ENCODE assay signal across 3 worm cellular contexts in the genomic region with DNA sequence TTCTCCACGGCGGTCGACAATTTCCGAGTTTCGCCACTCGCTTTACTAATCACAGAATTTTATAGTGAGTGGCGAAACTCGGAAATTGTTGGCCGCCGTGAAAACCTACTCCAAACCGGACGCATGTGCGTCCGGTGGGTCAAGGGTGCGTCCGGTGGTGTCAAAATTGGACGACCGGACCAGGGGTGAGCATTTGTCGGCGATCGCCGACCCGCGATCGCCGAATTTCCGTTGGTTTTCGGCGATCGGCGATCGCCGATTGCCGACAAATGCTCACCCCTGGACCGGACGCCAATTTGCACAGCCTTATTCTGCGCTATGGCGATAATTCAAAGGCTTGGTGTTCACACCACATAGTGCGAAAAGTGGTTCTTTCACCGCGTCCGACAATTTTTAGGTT.
A peak's percentile ranks its signal among the peaks of the same experiment; 100 is the strongest.
TF ChIP-seq lines count a peak whose summit lies in the region.

No protein-coding gene starts in this region.

TF ChIP-seq in whole organism, L4 larva, 104 proteins besides CTCF, POLR2A, EP300 and RAD21:
- no peak for TF ChIP-seq hlh-11 (tag; optimal IDR thresholded peaks at IDR 0.05; lab: Kevin White, UChicago)
- TF ChIP-seq unc-130 (GFP tag; optimal IDR thresholded peaks at IDR 0.05; lab: Kevin White, UChicago) = no peak
- TF ChIP-seq set-16 (GFP tag; IDR thresholded peaks at IDR 0.05; lab: Robert Waterston, UW) = peak; percentile 86
- no peak for TF ChIP-seq D1046.2 (GFP tag; IDR thresholded peaks at IDR 0.05; lab: Robert Waterston, UW)
- TF ChIP-seq aly-2 (tag; optimal IDR thresholded peaks at IDR 0.05; lab: Kevin White, UChicago) = no peak
- TF ChIP-seq ceh-28 (tag; optimal IDR thresholded peaks at IDR 0.05; lab: Kevin White, UChicago) = no peak
- 0 out of 2 replicates have a peak, but pooled peaks have one; percentile 10 for TF ChIP-seq snpc-1.2 (GFP tag; IDR thresholded peaks at IDR 0.05; lab: Robert Waterston, UW)
- TF ChIP-seq nhr-48 (tag; optimal IDR thresholded peaks at IDR 0.05; lab: Kevin White, UChicago) = no peak

TF ChIP-seq in whole organism, late embryonic, 69 proteins besides CTCF, POLR2A, EP300 and RAD21:
- peak; percentile 12 for TF ChIP-seq hlh-6 (tag; optimal IDR thresholded peaks at IDR 0.05; lab: Kevin White, UChicago)
- no peak for TF ChIP-seq elt-4 (tag; optimal IDR thresholded peaks at IDR 0.05; lab: Kevin White, UChicago)
- no peak for TF ChIP-seq syd-9 (tag; optimal IDR thresholded peaks at IDR 0.05; lab: Kevin White, UChicago)

TF ChIP-seq in whole organism, young adult, 124 proteins besides CTCF, POLR2A, EP300 and RAD21:
- TF ChIP-seq F37B4.10 (GFP tag; IDR thresholded peaks at IDR 0.05; lab: Robert Waterston, UW) (no peak), egrh-3 (GFP tag; IDR thresholded peaks at IDR 0.05; lab: Robert Waterston, UW) (peak; percentile 39; the same call in 1 of the 2 replicates), lin-26 (GFP tag; IDR thresholded peaks at IDR 0.05; lab: Robert Waterston, UW) (no peak), D2030.7 (GFP tag; IDR thresholded peaks at IDR 0.05; lab: Robert Waterston, UW) (no peak), madf-6 (GFP tag; IDR thresholded peaks at IDR 0.05; lab: Robert Waterston, UW) (no peak), ztf-18 (tag; optimal IDR thresholded peaks at IDR 0.05; lab: Kevin White, UChicago) (no peak), snpc-4 (GFP tag; optimal IDR thresholded peaks at IDR 0.05; lab: Kevin White, UChicago) (no peak), snpc-4 (tag; optimal IDR thresholded peaks at IDR 0.05; lab: Kevin White, UChicago) (peak in 1 of 4 experiments; percentile 27), nhr-80 (tag; optimal IDR thresholded peaks at IDR 0.05; lab: Kevin White, UChicago) (no peak), egl-18 (GFP tag; IDR thresholded peaks at IDR 0.05; lab: Robert Waterston, UW) (no peak), zim-3 (tag; optimal IDR thresholded peaks at IDR 0.05; lab: Kevin White, UChicago) (no peak), F10E7.11 (tag; optimal IDR thresholded peaks at IDR 0.05; lab: Kevin White, UChicago) (no peak), ceh-40 (GFP tag; IDR thresholded peaks at IDR 0.05; lab: Robert Waterston, UW) (no peak), tlf-1 (GFP tag; optimal IDR thresholded peaks at IDR 0.05; lab: Kevin White, UChicago) (no peak), F33H1.4 (GFP tag; IDR thresholded peaks at IDR 0.05; lab: Robert Waterston, UW) (no peak), zfh-2 (GFP tag; conservative IDR thresholded peaks at IDR 0.05; lab: Robert Waterston, UW) (peak; percentile 68), ceh-100 (GFP tag; IDR thresholded peaks at IDR 0.05; lab: Robert Waterston, UW) (no peak), atf-7 (tag; optimal IDR thresholded peaks at IDR 0.05; lab: Kevin White, UChicago) (no peak), K12H6.12 (tag; optimal IDR thresholded peaks at IDR 0.05; lab: Kevin White, UChicago) (no peak), mxl-1 (tag; optimal IDR thresholded peaks at IDR 0.05; lab: Kevin White, UChicago) (no peak)
